Fruit fly (Drosophila melanogaster) whole organism, wandering third instar larva: ENCODE results near the gene CG43675.

ENCODE experiments used
- pan ChIP-seq: fragments of >200 bp; optimal IDR thresholded peaks from 2 replicates; lab custom pipeline; 2017
- rgr ChIP-seq: fragments of 200-800 bp; sonication (Bioruptor generic); optimal IDR thresholded peaks from 3 replicates; lab custom pipeline; 2016; ENCODE audit warnings: missing biosample characterization, mild to moderate bottlenecking, missing genetic modification characterization
- woc ChIP-seq: sonication (Bioruptor generic); optimal IDR thresholded peaks from 2 replicates; lab custom pipeline; 2016; ENCODE audit warnings: missing biosample characterization, mild to moderate bottlenecking, missing genetic modification characterization

DNA sequence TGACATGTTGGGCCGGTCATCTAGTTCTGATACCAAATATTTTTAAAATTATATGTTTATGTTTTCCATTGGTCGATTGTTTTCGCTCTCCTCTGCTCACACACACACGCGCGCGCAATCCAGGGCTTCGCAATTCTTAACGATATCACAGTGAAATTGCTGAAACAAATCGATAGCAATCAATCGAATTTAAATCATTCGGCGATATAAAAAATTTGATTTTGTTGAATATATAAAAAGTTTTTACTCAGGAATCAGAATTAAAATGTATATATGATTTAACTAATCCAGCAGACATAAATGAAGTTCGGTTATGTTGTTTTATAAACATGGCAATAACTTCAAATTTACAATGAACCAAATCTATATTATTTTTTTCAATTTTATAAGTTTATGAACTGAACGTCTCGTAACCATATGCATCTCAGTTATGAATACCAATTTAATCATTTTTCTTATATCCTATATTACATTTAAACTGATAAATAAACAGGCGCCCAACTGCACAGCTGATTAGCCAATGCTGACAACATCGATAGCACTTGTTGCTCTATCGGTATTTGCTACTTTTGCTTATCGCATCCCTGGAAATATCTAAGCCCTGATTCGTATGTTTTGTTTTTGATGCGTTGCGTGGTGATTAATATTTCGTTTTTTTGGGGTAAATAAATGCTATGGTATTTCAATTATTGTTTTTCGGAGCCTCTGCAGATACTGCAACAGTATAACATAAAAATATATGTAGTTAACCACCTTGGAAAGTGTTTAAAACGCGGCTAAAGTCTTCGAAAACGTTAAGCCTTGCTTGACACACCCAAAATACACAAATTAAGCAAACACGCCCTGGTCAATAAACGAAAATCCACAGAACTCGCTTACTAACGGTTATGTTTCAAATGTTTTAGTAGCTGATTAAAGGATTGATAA lies 20.4 kb upstream of the CG43675 start, which contains the start of the genes Aduk and pasi2:
- TF ChIP-seq pan (lab: Kevin White, UChicago) (no peak), rgr (GFP tag; lab: Kevin White, UChicago) (peak; percentile 20), woc (GFP tag; lab: Kevin White, UChicago) (peak; percentile 40)
